Worm (Caenorhabditis elegans) whole organism, L4 larva: Measurements from ENCODE around the gene clec-168.

ENCODE experiments used
- ZK337.2 ChIP-seq: fragments of 200-800 bp; sonication (Bioruptor generic); IDR thresholded peaks from 2 replicates; pipeline ENCODE4 v1.3.6; 2022; ENCODE audit warnings: missing genetic modification reagents, missing genetic modification characterization, missing compliant biosample characterization
- ceh-28 ChIP-seq: fragments of 150-350 bp; optimal IDR thresholded peaks from 2 replicates; lab custom pipeline; 2014; ENCODE audit warnings: missing biosample characterization, missing genetic modification reagents, missing genetic modification characterization
- duxl-1 ChIP-seq: sonication (generic microtip); optimal IDR thresholded peaks from 2 replicates; lab custom pipeline; 2016; ENCODE audit warnings: mild to moderate bottlenecking, missing genetic modification characterization, moderate library complexity, missing compliant biosample characterization; ENCODE audit not compliant: poor library complexity
- hlh-11 ChIP-seq: fragments of 200-800 bp; sonication (Bioruptor generic); optimal IDR thresholded peaks from 2 replicates; lab custom pipeline; 2018; ENCODE audit warnings: mild to moderate bottlenecking, missing genetic modification characterization, missing compliant biosample characterization
- lim-7 ChIP-seq: fragments of 200-800 bp; sonication (Bioruptor generic); IDR thresholded peaks from 2 replicates; pipeline ENCODE4 v1.3.6; 2022; ENCODE audit warnings: missing genetic modification characterization, missing compliant biosample characterization
- lsy-2 ChIP-seq, 2 experiments: fragments of 150-350 bp in 1 of 2; sonication (generic microtip) in 1 of 2; optimal IDR thresholded peaks; 2 replicates each; lab custom pipeline; 2014 to 2017; ENCODE audit warnings: missing biosample characterization in 2 of 2, missing genetic modification characterization in 2 of 2
- mdl-1 ChIP-seq, 2 experiments: fragments of 150-350 bp in 1 of 2; sonication (generic microtip) in 1 of 2; optimal IDR thresholded peaks; 2 replicates each; lab custom pipeline; 2014 to 2017; ENCODE audit warnings: missing biosample characterization in 2 of 2, missing genetic modification characterization in 2 of 2
- zag-1 ChIP-seq: fragments of 150-350 bp; optimal IDR thresholded peaks from 2 replicates; lab custom pipeline; 2014; ENCODE audit warnings: missing biosample characterization, missing genetic modification characterization

DNA sequence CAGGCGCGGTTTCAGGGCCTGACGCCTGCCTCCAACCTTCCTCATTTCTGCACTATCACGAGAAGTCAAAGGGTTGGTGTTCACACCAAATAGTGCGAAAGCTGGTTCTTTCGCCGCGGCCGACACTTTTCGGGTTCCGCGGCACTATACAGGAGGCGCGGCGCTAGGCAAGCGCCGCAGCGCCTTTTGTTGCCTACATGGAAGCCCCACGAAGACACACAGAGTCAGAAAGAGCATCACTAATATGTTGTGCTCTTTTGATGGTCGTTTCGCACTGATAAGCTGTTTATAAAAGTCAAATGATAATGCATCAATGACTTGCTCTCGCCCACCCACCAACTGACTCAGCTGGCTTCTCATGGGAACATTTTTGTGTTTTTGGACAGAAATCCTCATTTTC, 44.9 kb upstream of the clec-168 start:
- TF ChIP-seq duxl-1, result no peak
- TF ChIP-seq lsy-2 (tag; optimal IDR thresholded peaks at IDR 0.05; lab: Kevin White, UChicago), result no peak
- 0 out of 2 replicates have a peak, but pooled peaks have one; percentile 41 for TF ChIP-seq lim-7
- TF ChIP-seq ZK337.2 (GFP tag; lab: Robert Waterston, UW), result no peak
- TF ChIP-seq ceh-28, result no peak
- TF ChIP-seq mdl-1 (tag; optimal IDR thresholded peaks at IDR 0.05; lab: Kevin White, UChicago), result no peak
- no peak for TF ChIP-seq zag-1 (tag; lab: Kevin White, UChicago)
- peak; percentile 65 for TF ChIP-seq hlh-11 (tag; lab: Kevin White, UChicago)
